Worm (Caenorhabditis elegans): ENCODE measurements around the gene Y17G7B.21.

The Y17G7B.21 gene

DNA sequence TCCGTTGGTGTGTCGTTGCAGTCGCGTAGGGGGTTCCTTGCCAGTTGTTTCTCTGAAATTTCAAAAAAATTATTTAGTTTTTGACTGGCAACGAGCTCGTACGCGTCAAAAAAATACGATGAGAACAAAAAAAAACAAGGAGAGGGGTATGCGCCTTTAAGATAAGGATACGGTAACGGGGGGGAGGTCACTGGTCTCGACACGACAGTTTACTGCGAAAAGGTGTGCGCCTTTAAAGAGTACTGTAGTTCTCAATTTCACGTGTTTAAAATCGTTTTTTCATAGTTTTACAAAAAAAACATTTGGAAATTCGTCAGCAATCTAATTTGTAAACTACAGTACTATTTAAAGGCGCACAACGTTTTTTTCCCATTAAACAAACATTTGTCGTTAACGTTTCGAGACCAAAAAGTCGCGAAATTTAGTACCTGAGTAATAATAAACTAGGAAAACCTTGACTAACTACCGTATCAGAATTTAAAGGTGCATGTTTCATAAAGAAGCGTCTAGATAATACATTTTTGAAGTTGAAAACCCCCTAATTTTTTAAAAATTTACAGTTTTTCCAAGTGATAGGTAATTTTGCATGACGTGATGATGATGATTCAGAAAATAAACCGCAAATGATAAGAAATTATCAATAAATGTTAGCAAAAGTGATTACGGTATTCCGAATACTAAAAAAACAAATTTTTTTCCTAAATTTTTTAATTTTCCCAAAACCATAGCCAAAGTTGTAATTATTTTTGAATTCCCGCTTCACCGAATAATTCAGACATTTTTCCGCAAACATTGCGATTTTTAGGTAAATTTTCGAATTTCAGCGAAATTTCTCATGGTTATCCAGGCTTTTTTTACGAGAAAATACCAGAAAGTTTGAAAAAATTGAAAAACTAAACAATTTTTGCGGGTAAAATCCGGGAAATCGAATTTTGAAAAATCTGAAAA is 3.1 kb downstream of the Y17G7B.21 start (continued):
- TF ChIP-seq R02D3.7 (tag; optimal IDR thresholded peaks at IDR 0.05) (no peak), jun-1 (tag; optimal IDR thresholded peaks at IDR 0.05) (peak; percentile 47), nhr-23 (tag; optimal IDR thresholded peaks at IDR 0.05) (no peak), eor-1 (tag; optimal IDR thresholded peaks at IDR 0.05) (no peak), egl-27 (tag; optimal IDR thresholded peaks at IDR 0.05) (no peak), nhr-28 (tag; optimal IDR thresholded peaks at IDR 0.05) (peak; percentile 55), fkh-10 (GFP tag; optimal IDR thresholded peaks at IDR 0.05) (no peak), sea-2 (GFP tag; optimal IDR thresholded peaks at IDR 0.05) (no peak), elt-2 (tag; optimal IDR thresholded peaks at IDR 0.05) (peak; percentile 49), nhr-77 (tag; optimal IDR thresholded peaks at IDR 0.05) (peak; percentile 24), nhr-237 (tag; optimal IDR thresholded peaks at IDR 0.05) (no peak), ztf-4 (tag; optimal IDR thresholded peaks at IDR 0.05) (no peak), ceh-9 (tag; optimal IDR thresholded peaks at IDR 0.05) (no peak), zag-1 (tag; optimal IDR thresholded peaks at IDR 0.05) (no peak), nhr-43 (tag; optimal IDR thresholded peaks at IDR 0.05; ENCODE audit: poor library complexity, severe bottlenecking) (peak; percentile 11), fos-1 (tag; optimal IDR thresholded peaks at IDR 0.05) (peak; percentile 76), lin-15B (tag; optimal IDR thresholded peaks at IDR 0.05) (no peak)

DNA sequence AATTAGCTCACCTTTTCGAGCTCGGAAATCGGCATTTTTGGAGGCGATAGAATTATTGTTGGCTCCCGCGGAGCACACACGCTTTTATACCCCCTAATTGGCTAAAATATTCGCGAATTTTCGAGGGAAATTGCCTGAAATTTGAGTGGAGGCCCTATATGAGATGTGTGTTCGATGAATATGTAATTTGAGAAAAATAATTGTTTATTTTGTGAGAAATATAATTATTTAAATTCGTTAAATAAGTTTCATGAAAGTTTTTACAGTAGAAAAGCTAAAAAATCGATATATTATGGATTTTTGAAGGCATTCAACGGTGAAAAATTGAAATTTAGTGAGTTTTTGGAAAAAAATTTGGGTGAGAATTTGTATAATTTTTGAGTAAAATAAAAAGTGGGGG is 3.8 kb downstream of the Y17G7B.21 start, which contains the start of gene acbp-6:
Gene acbp-6, minus strand, starts transcription at position 101 of the 400 bp plus-strand sequence.
- TF ChIP-seq lin-15B (tag; optimal IDR thresholded peaks at IDR 0.05) = no peak
- no peak for TF ChIP-seq lin-39 (tag; optimal IDR thresholded peaks at IDR 0.05)
- TF ChIP-seq aly-2 (tag; optimal IDR thresholded peaks at IDR 0.05) = no peak

DNA sequence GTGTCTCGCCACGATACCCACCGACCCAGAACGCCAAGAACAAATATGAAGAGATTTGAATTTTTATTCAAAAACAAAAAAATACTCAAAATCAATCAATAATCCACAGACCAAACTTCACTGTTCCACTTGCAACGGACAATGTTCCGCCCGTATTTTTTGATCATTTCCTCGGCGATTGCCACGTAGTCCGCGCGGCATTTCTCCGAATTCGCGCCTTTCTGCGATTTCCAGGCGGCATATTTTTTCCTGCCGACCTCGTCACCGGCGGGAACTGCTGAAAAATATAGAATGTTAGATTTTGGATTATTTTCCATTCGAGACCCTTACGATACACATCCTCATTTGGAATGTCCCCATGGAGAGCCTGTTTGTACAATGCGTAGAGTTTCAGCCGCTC is 5.2 kb downstream of the Y17G7B.21 start:
- TF ChIP-seq ceh-28 (tag; optimal IDR thresholded peaks at IDR 0.05) (no peak), egl-27 (tag; optimal IDR thresholded peaks at IDR 0.05) (no peak), eor-1 (tag; optimal IDR thresholded peaks at IDR 0.05) (no peak), elt-3 (tag; optimal IDR thresholded peaks at IDR 0.05) (no peak), pqm-1 (tag; optimal IDR thresholded peaks at IDR 0.05) (no peak), nhr-23 (tag; optimal IDR thresholded peaks at IDR 0.05) (no peak), R02D3.7 (tag; optimal IDR thresholded peaks at IDR 0.05) (no peak), aly-2 (tag; optimal IDR thresholded peaks at IDR 0.05) (no peak), lin-39 (tag; optimal IDR thresholded peaks at IDR 0.05) (no peak), nhr-77 (tag; optimal IDR thresholded peaks at IDR 0.05) (no peak), zag-1 (tag; optimal IDR thresholded peaks at IDR 0.05) (no peak)

DNA sequence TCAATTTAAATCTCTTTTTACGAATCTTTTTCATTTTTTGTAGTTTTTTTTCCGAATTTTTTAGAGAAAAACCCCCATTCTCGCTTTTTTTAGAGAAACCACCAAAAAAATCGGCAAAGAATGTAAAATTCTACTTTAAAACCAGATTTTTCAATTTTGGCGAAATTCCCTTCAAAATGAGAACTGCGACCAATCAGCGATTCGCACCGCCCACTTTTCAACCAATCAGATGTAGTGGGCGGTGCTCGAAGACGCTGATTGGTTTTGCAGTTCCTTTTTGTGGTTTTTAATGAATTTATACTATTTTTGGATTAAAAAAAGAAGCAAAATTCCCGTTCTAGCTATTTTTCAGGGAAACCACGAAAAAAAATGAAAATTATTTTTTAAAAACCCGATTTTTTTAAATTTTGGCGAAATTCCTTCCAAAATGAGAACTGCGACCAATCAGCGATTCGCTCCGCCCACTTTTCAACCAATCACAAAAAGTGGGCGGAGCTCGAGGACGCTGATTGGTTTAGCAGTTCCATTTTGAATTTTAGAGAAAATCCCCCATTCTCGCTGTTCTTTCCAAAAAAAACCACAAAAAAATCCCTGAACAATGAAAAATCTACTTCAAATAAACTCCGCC is 6.3 kb downstream of the Y17G7B.21 start:
- TF ChIP-seq nfya-1 (tag; optimal IDR thresholded peaks at IDR 0.05; ENCODE audit: insufficient read depth) (peak; percentile 70), ztf-4 (tag; optimal IDR thresholded peaks at IDR 0.05) (no peak), fkh-10 (GFP tag; optimal IDR thresholded peaks at IDR 0.05) (no peak), nhr-28 (tag; optimal IDR thresholded peaks at IDR 0.05) (no peak), ceh-16 (tag; optimal IDR thresholded peaks at IDR 0.05) (no peak)

DNA sequence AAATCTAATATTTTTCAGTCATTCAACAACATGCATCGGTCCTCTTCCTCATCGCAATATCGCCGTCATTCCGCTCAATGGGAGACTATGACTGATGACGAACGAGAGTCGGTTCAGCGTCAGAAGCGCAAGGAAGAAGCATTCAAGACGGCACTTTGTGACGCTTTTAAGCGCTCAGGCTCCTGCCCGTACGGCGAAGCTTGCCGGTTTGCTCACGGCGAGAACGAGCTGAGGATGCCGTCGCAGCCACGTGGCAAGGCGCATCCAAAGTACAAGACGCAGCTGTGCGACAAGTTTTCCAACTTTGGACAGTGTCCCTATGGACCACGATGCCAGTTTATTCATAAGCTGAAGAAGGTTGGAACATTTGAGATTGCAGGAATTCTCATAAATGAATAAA is 8.4 kb downstream of the Y17G7B.21 start:
- TF ChIP-seq egl-27 (tag; optimal IDR thresholded peaks at IDR 0.05) = no peak
- no peak for TF ChIP-seq tbx-2 (tag; optimal IDR thresholded peaks at IDR 0.05)
- TF ChIP-seq R02D3.7 (tag; optimal IDR thresholded peaks at IDR 0.05) = no peak
- TF ChIP-seq mml-1 (tag; optimal IDR thresholded peaks at IDR 0.05) = no peak
- no peak for TF ChIP-seq pqm-1 (tag; optimal IDR thresholded peaks at IDR 0.05)
- no peak for TF ChIP-seq aly-2 (tag; optimal IDR thresholded peaks at IDR 0.05)
- no peak for TF ChIP-seq elt-1 (tag; optimal IDR thresholded peaks at IDR 0.05)
- no peak for TF ChIP-seq eor-1 (tag; optimal IDR thresholded peaks at IDR 0.05)
- TF ChIP-seq nhr-77 (tag; optimal IDR thresholded peaks at IDR 0.05) = no peak
- TF ChIP-seq ceh-16 (tag; optimal IDR thresholded peaks at IDR 0.05) = no peak
- TF ChIP-seq egl-5 (tag; optimal IDR thresholded peaks at IDR 0.05) = no peak
- TF ChIP-seq hmg-11 (tag; optimal IDR thresholded peaks at IDR 0.05) = no peak
- TF ChIP-seq unc-62 (GFP tag; optimal IDR thresholded peaks at IDR 0.05) = no peak
- no peak for TF ChIP-seq nhr-76 (tag; optimal IDR thresholded peaks at IDR 0.05)
